Worm (Caenorhabditis elegans) whole organism, L2 larva: Measurements from ENCODE around the gene T26C12.1.

ENCODE experiments used
- ZK546.5 ChIP-seq: sonication (generic microtip); optimal IDR thresholded peaks from 2 replicates; lab custom pipeline; 2017; ENCODE audit warnings: missing biosample characterization, missing genetic modification characterization
- elt-1 ChIP-seq: fragments of 150-350 bp; optimal IDR thresholded peaks from 2 replicates; lab custom pipeline; 2014; ENCODE audit warnings: missing biosample characterization, missing genetic modification characterization
- mdl-1 ChIP-seq, 2 experiments: fragments of 150-350 bp in 1 of 2; sonication (generic microtip) in 1 of 2; optimal IDR thresholded peaks; 2 replicates each; lab custom pipeline; 2017; ENCODE audit warnings: missing biosample characterization in 2 of 2, missing genetic modification characterization in 2 of 2
- nhr-21 ChIP-seq: fragments of 150-350 bp; optimal IDR thresholded peaks from 2 replicates; lab custom pipeline; 2014; ENCODE audit warnings: missing biosample characterization, missing genetic modification characterization
- nhr-25 ChIP-seq: fragments of 150-350 bp; sonication (generic microtip); optimal IDR thresholded peaks from 3 replicates; lab custom pipeline; 2014; ENCODE audit warnings: missing biosample characterization, missing genetic modification characterization
- unc-62 ChIP-seq: fragments of 150-350 bp; optimal IDR thresholded peaks from 2 replicates; lab custom pipeline; 2014; ENCODE audit warnings: missing biosample characterization, missing genetic modification reagents, missing genetic modification characterization
- ztf-1 ChIP-seq: fragments of 200-800 bp; sonication (Bioruptor generic); conservative IDR thresholded peaks from 2 replicates; pipeline ENCODE4 v1.3.6; 2022; ENCODE audit warnings: missing genetic modification characterization, missing compliant biosample characterization
- ztf-11 ChIP-seq: sonication (generic microtip); optimal IDR thresholded peaks from 2 replicates; lab custom pipeline; 2017; ENCODE audit warnings: missing biosample characterization, missing genetic modification characterization

ce11 chrIV:3296578-3297549 lies 38.2 kb downstream of the T26C12.1 start:
- no peak for TF ChIP-seq ZK546.5 (tag; lab: Kevin White, UChicago)
- no peak for TF ChIP-seq ztf-11 (tag; lab: Kevin White, UChicago)
- TF ChIP-seq ztf-1 (GFP tag; lab: Robert Waterston, UW): no peak
- TF ChIP-seq unc-62 (GFP tag; lab: Kevin White, UChicago): no peak
- TF ChIP-seq nhr-21 (tag; lab: Kevin White, UChicago): no peak
- TF ChIP-seq mdl-1 (tag; optimal IDR thresholded peaks at IDR 0.05; lab: Kevin White, UChicago): no peak
- TF ChIP-seq elt-1 (tag; lab: Kevin White, UChicago): no peak
- no peak for TF ChIP-seq nhr-25 (tag; lab: Kevin White, UChicago)
